Comparison of ENCODE assay signal across 6 fruit fly cellular contexts in the genomic region with DNA sequence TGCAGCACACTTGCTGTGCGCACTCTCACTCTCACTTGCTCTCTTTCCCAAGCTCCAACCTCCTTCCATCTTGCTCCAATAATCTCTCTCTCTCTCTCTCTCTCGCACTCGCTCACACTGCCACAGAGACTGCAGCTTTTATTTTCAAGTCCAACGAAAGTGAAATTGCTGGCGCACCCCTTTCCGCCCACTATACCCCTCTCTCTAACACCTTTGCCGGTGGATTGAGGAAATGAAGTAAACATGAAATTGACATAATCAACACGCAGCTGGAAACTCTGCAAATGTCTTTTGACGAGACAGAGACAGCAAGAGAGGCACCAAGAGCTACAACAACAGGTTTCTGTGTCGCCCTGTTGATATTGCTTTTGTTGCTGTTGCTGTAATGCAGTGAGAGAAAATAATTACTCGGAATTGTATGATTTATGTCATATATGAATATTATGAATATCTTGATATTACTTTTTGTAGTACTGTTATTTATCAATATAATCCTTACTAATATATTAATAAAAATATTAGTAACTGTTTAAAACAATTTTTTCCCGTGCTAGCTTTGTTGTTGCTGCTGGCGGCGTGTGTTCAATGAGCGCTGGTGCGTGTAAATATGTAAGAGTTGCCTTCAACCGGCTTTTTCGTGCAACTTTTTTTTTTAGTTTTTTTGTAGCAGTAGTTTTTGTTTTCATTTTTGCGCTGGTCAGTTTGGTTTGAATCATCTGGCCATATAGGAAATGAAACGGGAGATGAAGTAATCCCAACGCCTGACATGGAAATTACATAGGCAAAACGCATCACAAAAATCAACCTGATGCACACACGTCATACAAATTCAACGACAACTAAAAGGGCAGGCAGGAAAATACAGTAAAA.
TF ChIP-seq lines count a peak whose summit lies in the region.

No protein-coding gene starts in this region.

- TF ChIP-seq CTCF in whole organism, embryonic (GFP tag; optimal IDR thresholded peaks at IDR 0.05; lab: Kevin White, UChicago), result peak; percentile 23

TF ChIP-seq in whole organism, 6 proteins besides CTCF, POLR2A, EP300 and RAD21:
- TF ChIP-seq Dll (optimal IDR thresholded peaks at IDR 0.05; lab: Kevin White, UChicago) (peak; percentile 26), CG8478 (optimal IDR thresholded peaks at IDR 0.05; lab: Kevin White, UChicago) (no peak), psq (optimal IDR thresholded peaks at IDR 0.05; lab: Kevin White, UChicago) (no peak), EcR (GFP tag; optimal IDR thresholded peaks at IDR 0.05; lab: Kevin White, UChicago) (peak in 1 of 2 experiments; percentile 3), pan (optimal IDR thresholded peaks at IDR 0.05; lab: Kevin White, UChicago) (no peak)

TF ChIP-seq in whole organism, adult, 20 proteins besides CTCF, POLR2A, EP300 and RAD21 (continues in another document):
- TF ChIP-seq Hr96 (GFP tag; optimal IDR thresholded peaks at IDR 0.05; lab: Kevin White, UChicago), result no peak
- no peak for TF ChIP-seq Crg-1 (GFP tag; optimal IDR thresholded peaks at IDR 0.05; lab: Kevin White, UChicago)
- TF ChIP-seq tj (GFP tag; optimal IDR thresholded peaks at IDR 0.05; lab: Kevin White, UChicago), result no peak
- peak; percentile 50 for TF ChIP-seq bab1 (GFP tag; optimal IDR thresholded peaks at IDR 0.05; lab: Kevin White, UChicago)
- no peak for TF ChIP-seq CG1620 (GFP tag; optimal IDR thresholded peaks at IDR 0.05; lab: Kevin White, UChicago)
- TF ChIP-seq kay (GFP tag; lab: Kevin White, UChicago; ENCODE audit: borderline replicate concordance), result no peak
- TF ChIP-seq CG7101 (tag; optimal IDR thresholded peaks at IDR 0.05; lab: Kevin White, UChicago), result peak; percentile 22
- TF ChIP-seq pad (GFP tag; optimal IDR thresholded peaks at IDR 0.05; lab: Kevin White, UChicago), result peak; percentile 48
- no peak for TF ChIP-seq cnc (optimal IDR thresholded peaks at IDR 0.05; lab: Kevin White, UChicago)
- no peak for TF ChIP-seq ovo (GFP tag; optimal IDR thresholded peaks at IDR 0.05; lab: Kevin White, UChicago)
- no peak for TF ChIP-seq Clk (GFP tag; optimal IDR thresholded peaks at IDR 0.05; lab: Kevin White, UChicago)
- no peak for TF ChIP-seq Mnt (GFP tag; optimal IDR thresholded peaks at IDR 0.05; lab: Kevin White, UChicago)
- no peak for TF ChIP-seq CG5204 (GFP tag; optimal IDR thresholded peaks at IDR 0.05; lab: Kevin White, UChicago)
- no peak for TF ChIP-seq CG12768 (GFP tag; optimal IDR thresholded peaks at IDR 0.05; lab: Kevin White, UChicago)
- peak; percentile 19 for TF ChIP-seq CG7045 (GFP tag; optimal IDR thresholded peaks at IDR 0.05; lab: Kevin White, UChicago)
- TF ChIP-seq cic (GFP tag; optimal IDR thresholded peaks at IDR 0.05; lab: Kevin White, UChicago), result no peak

TF ChIP-seq in whole organism, embryonic, 481 proteins besides CTCF, POLR2A, EP300 and RAD21 (continues in another document):
- TF ChIP-seq Trl (optimal IDR thresholded peaks at IDR 0.05; lab: Kevin White, UChicago), result peak; percentile 80 to 84
- TF ChIP-seq Trl (GFP tag; optimal IDR thresholded peaks at IDR 0.05; lab: Kevin White, UChicago), result peak; percentile 68
- peak; percentile 63 for TF ChIP-seq Atf3 (GFP tag; optimal IDR thresholded peaks at IDR 0.05; lab: Kevin White, UChicago)
- peak; percentile 51 for TF ChIP-seq Camta (GFP tag; optimal IDR thresholded peaks at IDR 0.05; lab: Kevin White, UChicago)
- peak; percentile 3 for TF ChIP-seq pum (GFP tag; optimal IDR thresholded peaks at IDR 0.05; lab: Kevin White, UChicago)
- TF ChIP-seq Optix (GFP tag; IDR thresholded peaks at IDR 0.05; lab: Robert Waterston, UW), result peak; percentile 84
- TF ChIP-seq CG11093 (GFP tag; IDR thresholded peaks at IDR 0.05; lab: Robert Waterston, UW), result peak; percentile 91
- peak; percentile 75 for TF ChIP-seq E2f2 (GFP tag; IDR thresholded peaks at IDR 0.05; lab: Robert Waterston, UW)
- TF ChIP-seq Fer1 (GFP tag; optimal IDR thresholded peaks at IDR 0.05; lab: Kevin White, UChicago), result peak; percentile 88
- TF ChIP-seq ken (GFP tag; IDR thresholded peaks at IDR 0.05; lab: Robert Waterston, UW), result peak; percentile 80
- peak; percentile 74 for TF ChIP-seq CG15011 (GFP tag; optimal IDR thresholded peaks at IDR 0.05; lab: Kevin White, UChicago)
- TF ChIP-seq dmrt99B (tag; optimal IDR thresholded peaks at IDR 0.05; lab: Kevin White, UChicago), result peak; percentile 98
- peak in 1 of 2 experiments; percentile 76 for TF ChIP-seq Hr78 (GFP tag; optimal IDR thresholded peaks at IDR 0.05; lab: Kevin White, UChicago)
- peak; percentile 96 for TF ChIP-seq scrt (GFP tag; optimal IDR thresholded peaks at IDR 0.05; lab: Kevin White, UChicago)
- peak; percentile 65 for TF ChIP-seq CG15514 (GFP tag; optimal IDR thresholded peaks at IDR 0.05; lab: Kevin White, UChicago)

TF ChIP-seq in whole organism, prepupa, 60 proteins besides CTCF, POLR2A, EP300 and RAD21 (continues in another document):
- TF ChIP-seq CG6854 (GFP tag; optimal IDR thresholded peaks at IDR 0.05; lab: Kevin White, UChicago), result peak; percentile 89
- peak; percentile 66 for TF ChIP-seq Eip93F (GFP tag; optimal IDR thresholded peaks at IDR 0.05; lab: Kevin White, UChicago)
- TF ChIP-seq CG15336 (GFP tag; IDR thresholded peaks at IDR 0.05; lab: Robert Waterston, UW), result peak; percentile 97
- TF ChIP-seq CG11294 (GFP tag; IDR thresholded peaks at IDR 0.05; lab: Robert Waterston, UW), result peak; percentile 91
- peak; percentile 97 for TF ChIP-seq CG3032 (tag; optimal IDR thresholded peaks at IDR 0.05; lab: Kevin White, UChicago)
- peak; percentile 90 for TF ChIP-seq vri (GFP tag; optimal IDR thresholded peaks at IDR 0.05; lab: Kevin White, UChicago)
- peak; percentile 94 for TF ChIP-seq CG6808 (GFP tag; optimal IDR thresholded peaks at IDR 0.05; lab: Kevin White, UChicago)
- peak; percentile 86 for TF ChIP-seq esn (GFP tag; optimal IDR thresholded peaks at IDR 0.05; lab: Kevin White, UChicago)
- peak; percentile 77 for TF ChIP-seq cyc (GFP tag; optimal IDR thresholded peaks at IDR 0.05; lab: Kevin White, UChicago)
- TF ChIP-seq Ets96B (tag; optimal IDR thresholded peaks at IDR 0.05; lab: Kevin White, UChicago), result peak; percentile 98
- peak; percentile 73 for TF ChIP-seq lz (GFP tag; optimal IDR thresholded peaks at IDR 0.05; lab: Kevin White, UChicago)
- peak; percentile 86 for TF ChIP-seq CG8319 (GFP tag; optimal IDR thresholded peaks at IDR 0.05; lab: Kevin White, UChicago)
- TF ChIP-seq dsx (GFP tag; optimal IDR thresholded peaks at IDR 0.05; lab: Kevin White, UChicago; ENCODE audit: poor library complexity, severe bottlenecking), result peak; percentile 97
- peak; percentile 78 for TF ChIP-seq Sox14 (GFP tag; optimal IDR thresholded peaks at IDR 0.05; lab: Kevin White, UChicago)
- peak; percentile 89 for TF ChIP-seq CG7368 (GFP tag; optimal IDR thresholded peaks at IDR 0.05; lab: Kevin White, UChicago)

TF ChIP-seq in whole organism, pupa, 21 proteins besides CTCF, POLR2A, EP300 and RAD21 (continues in another document):
- TF ChIP-seq Snoo (tag; optimal IDR thresholded peaks at IDR 0.05; lab: Kevin White, UChicago) (peak; percentile 85), CG14655 (GFP tag; optimal IDR thresholded peaks at IDR 0.05; lab: Kevin White, UChicago) (peak; percentile 91), CG32121 (GFP tag; IDR thresholded peaks at IDR 0.05; lab: Robert Waterston, UW) (peak; percentile 97), CG34367 (tag; optimal IDR thresholded peaks at IDR 0.05; lab: Kevin White, UChicago) (peak; percentile 94), EcR (GFP tag; optimal IDR thresholded peaks at IDR 0.05; lab: Kevin White, UChicago) (peak; percentile 82), Ets98B (GFP tag; IDR thresholded peaks at IDR 0.05; lab: Robert Waterston, UW) (peak; percentile 91), CG15710 (tag; optimal IDR thresholded peaks at IDR 0.05; lab: Kevin White, UChicago) (peak; percentile 98), CG17806 (tag; optimal IDR thresholded peaks at IDR 0.05; lab: Kevin White, UChicago) (peak; percentile 97), CG9948 (tag; optimal IDR thresholded peaks at IDR 0.05; lab: Kevin White, UChicago) (peak; percentile 96), CG10348 (GFP tag; IDR thresholded peaks at IDR 0.05; lab: Robert Waterston, UW) (peak; percentile 74; the same call in 1 of the 2 replicates), CG13204 (GFP tag; optimal IDR thresholded peaks at IDR 0.05; lab: Kevin White, UChicago) (peak; percentile 79), Pif1B (GFP tag; optimal IDR thresholded peaks at IDR 0.05; lab: Kevin White, UChicago) (peak; percentile 92), CG8159 (tag; optimal IDR thresholded peaks at IDR 0.05; lab: Kevin White, UChicago) (peak; percentile 98), gl (tag; optimal IDR thresholded peaks at IDR 0.05; lab: Kevin White, UChicago) (peak; percentile 90), Pif1A (GFP tag; optimal IDR thresholded peaks at IDR 0.05; lab: Kevin White, UChicago) (peak; percentile 88), CG4496 (GFP tag; IDR thresholded peaks at IDR 0.05; lab: Robert Waterston, UW) (peak; percentile 96), fd96Ca (GFP tag; IDR thresholded peaks at IDR 0.05; lab: Robert Waterston, UW) (peak; percentile 90)

TF ChIP-seq in whole organism, wandering third instar larva, 38 proteins besides CTCF, POLR2A, EP300 and RAD21 (continues in another document):
- TF ChIP-seq Hr83 (GFP tag; optimal IDR thresholded peaks at IDR 0.05; lab: Kevin White, UChicago; ENCODE audit: poor library complexity, severe bottlenecking) (no peak), Myc (optimal IDR thresholded peaks at IDR 0.05; lab: Kevin White, UChicago) (no peak), usp (GFP tag; optimal IDR thresholded peaks at IDR 0.05; lab: Kevin White, UChicago) (no peak), Dif (GFP tag; optimal IDR thresholded peaks at IDR 0.05; lab: Kevin White, UChicago; ENCODE audit: partially characterized antibody) (peak; percentile 62), psq (GFP tag; optimal IDR thresholded peaks at IDR 0.05; lab: Kevin White, UChicago) (peak; percentile 82), woc (GFP tag; optimal IDR thresholded peaks at IDR 0.05; lab: Kevin White, UChicago) (peak; percentile 31), OdsH (GFP tag; optimal IDR thresholded peaks at IDR 0.05; lab: Kevin White, UChicago) (peak; percentile 90), Hnf4 (GFP tag; optimal IDR thresholded peaks at IDR 0.05; lab: Kevin White, UChicago) (peak; percentile 55), Hr78 (GFP tag; optimal IDR thresholded peaks at IDR 0.05; lab: Kevin White, UChicago) (no peak), fru (GFP tag; optimal IDR thresholded peaks at IDR 0.05; lab: Kevin White, UChicago) (peak; percentile 57), h (GFP tag; optimal IDR thresholded peaks at IDR 0.05; lab: Kevin White, UChicago) (peak; percentile 83), Rel (GFP tag; optimal IDR thresholded peaks at IDR 0.05; lab: Kevin White, UChicago) (peak; percentile 80), Rel (tag; optimal IDR thresholded peaks at IDR 0.05; lab: Kevin White, UChicago) (no peak), dmrt93B (GFP tag; optimal IDR thresholded peaks at IDR 0.05; lab: Kevin White, UChicago) (peak; percentile 75), brk (GFP tag; optimal IDR thresholded peaks at IDR 0.05; lab: Kevin White, UChicago) (peak; percentile 72), N (GFP tag; optimal IDR thresholded peaks at IDR 0.05; lab: Kevin White, UChicago) (no peak), ey (GFP tag; optimal IDR thresholded peaks at IDR 0.05; lab: Kevin White, UChicago) (peak; percentile 60), sv (GFP tag; optimal IDR thresholded peaks at IDR 0.05; lab: Kevin White, UChicago) (peak; percentile 85), Jra (GFP tag; optimal IDR thresholded peaks at IDR 0.05; lab: Kevin White, UChicago) (peak; percentile 36)
